Worm (Caenorhabditis elegans): ENCODE results near the gene F32E10.5.

- TF ChIP-seq nhr-77 (tag; optimal IDR thresholded peaks at IDR 0.05) (no peak), lin-13 (GFP tag; optimal IDR thresholded peaks at IDR 0.05) (no peak), gmeb-1 (tag; optimal IDR thresholded peaks at IDR 0.05) (no peak), fos-1 (tag; optimal IDR thresholded peaks at IDR 0.05) (no peak), dmd-4 (tag; optimal IDR thresholded peaks at IDR 0.05) (no peak)
These were observed 2.9 kb downstream of the F32E10.5 start, which contains the start of gene cec-4 for ce11 chrIV:7575147-7575768.
